Worm (Caenorhabditis elegans): ENCODE measurements around the gene B0464.9.
"Not testable (repeated sequence)": the region's sequence is repeated elsewhere in the genome, so short reads cannot be mapped to it uniquely, and the experiment has no call there.

Gene B0464.9

DNA sequence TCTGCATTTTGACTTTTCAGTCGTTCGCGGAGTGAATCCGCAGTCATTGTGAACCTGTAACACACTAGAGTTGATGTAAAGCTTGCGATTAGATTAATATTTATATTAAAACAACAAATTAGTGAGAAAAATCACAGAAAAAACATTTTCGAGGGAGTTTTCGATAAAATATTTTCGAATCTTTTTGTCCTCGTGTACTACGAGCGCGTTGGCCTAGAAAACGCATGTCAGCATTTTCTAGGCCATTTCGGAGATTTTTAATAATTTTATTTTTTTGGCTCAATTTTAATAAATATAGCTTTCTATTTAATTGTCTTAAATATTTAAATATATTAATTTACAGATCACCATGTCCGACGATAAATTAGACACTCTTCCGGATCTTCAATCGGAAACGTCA is at the start of gene B0464.9:
TSS of gene B0464.9 (plus strand) at position 344 of the 400 bp plus-strand sequence.
- TF ChIP-seq him-1 (tag; optimal IDR thresholded peaks at IDR 0.05) (no peak), W03F9.2 (tag; optimal IDR thresholded peaks at IDR 0.05) (peak; percentile 69)

DNA sequence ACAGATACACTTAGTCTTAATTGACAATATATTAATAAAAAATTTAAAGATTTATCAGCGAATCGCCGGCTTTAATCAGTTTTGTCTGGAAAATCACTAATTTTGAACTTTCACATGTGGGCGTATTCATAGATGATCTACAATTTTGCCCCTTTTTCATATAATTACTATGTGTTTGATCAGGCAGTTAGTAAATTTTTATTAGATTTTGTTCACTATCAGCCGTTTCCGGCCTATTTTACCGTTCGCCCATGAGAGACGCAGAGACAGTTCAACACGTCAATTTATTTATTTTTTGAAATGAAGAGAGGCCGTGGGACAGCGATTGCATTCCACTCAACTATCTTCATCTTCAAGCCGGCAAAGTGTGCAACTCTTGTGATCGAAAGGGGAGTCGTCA is 45.3 kb upstream of the B0464.9 start, which contains the start of gene T26G10.4:
TSS of gene T26G10.4 (plus strand) at position 301 of the 400 bp plus-strand sequence.
- not testable (repeated sequence) for TF ChIP-seq dao-5, W03F9.2, him-1 (tag; optimal IDR thresholded peaks at IDR 0.05)

ce11 chrIII:9426301-9426700 is 39.3 kb upstream of the B0464.9 start, which contains the start of gene T26G10.5:
TSS of gene T26G10.5 (minus strand) at chrIII:9426401.
- TF ChIP-seq W03F9.2 (tag; optimal IDR thresholded peaks at IDR 0.05) (no peak), him-1 (tag; optimal IDR thresholded peaks at IDR 0.05) (no peak), dao-5 (tag; optimal IDR thresholded peaks at IDR 0.05) (no peak)

ce11 chrIII:9433576-9434107 is 31.9 kb upstream of the B0464.9 start, which contains the start of gene cpar-1:
TSS of gene cpar-1 (plus strand) at chrIII:9434057.
- TF ChIP-seq him-1 (tag; optimal IDR thresholded peaks at IDR 0.05) = no peak
- TF ChIP-seq W03F9.2 (tag; optimal IDR thresholded peaks at IDR 0.05) = no peak
- no peak for TF ChIP-seq dao-5 (tag; optimal IDR thresholded peaks at IDR 0.05)

ce11 chrIII:9434999-9435398 is 30.6 kb upstream of the B0464.9 start:
- TF ChIP-seq W03F9.2 (tag; optimal IDR thresholded peaks at IDR 0.05) (no peak), him-1 (tag; optimal IDR thresholded peaks at IDR 0.05) (no peak), dao-5 (tag; optimal IDR thresholded peaks at IDR 0.05) (no peak)

DNA sequence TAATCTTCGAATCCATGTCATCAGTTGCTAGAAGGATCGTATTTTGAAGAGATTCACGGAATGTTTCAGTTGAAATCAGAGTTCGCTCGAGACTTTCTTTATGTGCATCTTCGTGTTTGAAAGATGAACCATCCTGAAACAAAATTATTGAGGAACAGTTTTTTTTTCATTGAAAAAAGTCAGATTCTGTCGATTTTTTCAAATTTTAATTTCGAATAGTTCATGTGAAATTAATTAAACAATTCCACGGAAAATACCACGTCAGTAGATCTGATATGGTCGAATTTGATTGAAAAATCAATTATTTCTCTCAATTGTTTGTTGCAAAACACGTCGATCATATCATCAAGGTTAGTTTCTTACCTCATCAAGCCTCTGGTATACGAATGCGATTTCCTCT is 26.2 kb upstream of the B0464.9 start, which contains the start of gene F54C8.1:
TSS of gene F54C8.1 (plus strand) at position 301 of the 400 bp plus-strand sequence.
- TF ChIP-seq dao-5 (tag; optimal IDR thresholded peaks at IDR 0.05) (no peak), him-1 (tag; optimal IDR thresholded peaks at IDR 0.05) (no peak), W03F9.2 (tag; optimal IDR thresholded peaks at IDR 0.05) (no peak)

ce11 chrIII:9441133-9441532 is 24.4 kb upstream of the B0464.9 start, which contains the start of gene emb-30:
TSS of gene emb-30 (minus strand) at chrIII:9441460.
- TF ChIP-seq him-1 (tag; optimal IDR thresholded peaks at IDR 0.05) (no peak), dao-5 (tag; optimal IDR thresholded peaks at IDR 0.05) (no peak)

DNA sequence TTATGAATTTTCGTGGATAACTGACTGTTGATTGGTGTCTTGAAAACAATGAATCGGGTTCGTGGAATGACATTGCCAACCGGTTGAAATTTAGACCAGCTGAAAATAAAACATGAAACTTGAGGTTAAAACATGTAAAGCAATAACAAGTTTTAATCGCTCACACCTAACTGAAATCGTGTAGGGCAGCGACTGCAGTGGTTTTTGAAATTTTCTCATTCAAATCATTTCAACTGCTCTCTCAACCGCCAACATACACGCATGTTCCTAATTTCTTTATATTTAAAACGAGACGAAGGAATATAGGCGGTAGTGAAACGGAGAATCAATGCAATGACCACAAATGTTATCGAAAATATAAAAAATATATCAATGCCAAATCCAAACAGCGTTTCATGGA is 22.7 kb upstream of the B0464.9 start:
- TF ChIP-seq dao-5 (tag; optimal IDR thresholded peaks at IDR 0.05) = no peak
- TF ChIP-seq W03F9.2 (tag; optimal IDR thresholded peaks at IDR 0.05) = no peak
- TF ChIP-seq him-1 (tag; optimal IDR thresholded peaks at IDR 0.05) = no peak

ce11 chrIII:9443417-9444027 is 22.0 kb upstream of the B0464.9 start, which contains the start of gene pir-2:
TSS of gene pir-2 (minus strand) at chrIII:9443634.
- TF ChIP-seq W03F9.2 (tag; optimal IDR thresholded peaks at IDR 0.05) (peak; percentile 52), him-1 (tag; optimal IDR thresholded peaks at IDR 0.05) (no peak), dao-5 (tag; optimal IDR thresholded peaks at IDR 0.05) (no peak)

DNA sequence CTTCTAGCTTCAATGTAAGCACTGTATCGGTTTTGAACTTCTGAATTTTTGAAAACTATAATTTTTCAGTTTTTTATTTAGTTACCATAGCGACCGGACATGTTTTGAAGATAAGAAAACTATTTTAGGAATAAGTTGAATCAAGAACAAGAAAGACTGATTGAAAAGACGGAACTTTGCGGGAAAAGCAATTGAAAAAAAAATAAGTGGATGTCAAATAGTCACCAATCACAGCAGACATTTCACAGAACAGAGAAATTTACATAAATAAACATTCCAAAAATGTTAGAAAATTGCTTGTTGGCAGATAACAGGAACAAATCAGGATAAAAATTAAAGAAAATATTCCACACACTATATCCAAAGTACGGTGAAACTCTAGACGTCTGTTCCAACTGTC is 15.7 kb upstream of the B0464.9 start, which contains the start of gene F54C8.6:
TSS of gene F54C8.6 (minus strand) at position 101 of the 400 bp plus-strand sequence.
- no peak for TF ChIP-seq dao-5 (tag; optimal IDR thresholded peaks at IDR 0.05)
- no peak for TF ChIP-seq W03F9.2 (tag; optimal IDR thresholded peaks at IDR 0.05)
- TF ChIP-seq him-1 (tag; optimal IDR thresholded peaks at IDR 0.05) = no peak

DNA sequence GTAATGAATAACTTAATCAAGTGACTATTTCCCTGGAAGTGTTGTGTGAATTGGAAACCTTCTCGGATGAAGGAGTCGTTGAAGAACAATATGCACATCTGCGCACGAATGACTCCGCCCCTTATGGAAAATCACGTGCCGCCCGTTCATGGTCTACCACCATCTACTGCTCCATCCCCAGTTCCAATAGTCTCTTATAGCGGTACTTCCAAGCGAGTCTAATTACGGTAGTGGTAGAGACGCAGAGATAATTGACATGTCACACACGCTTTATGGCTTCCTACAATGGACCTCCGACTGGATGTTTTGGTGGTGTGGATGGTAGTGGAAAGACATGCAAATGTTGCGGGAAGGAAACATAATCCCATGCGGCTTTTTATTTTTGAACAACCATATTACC is 14.6 kb upstream of the B0464.9 start:
- TF ChIP-seq W03F9.2 (tag; optimal IDR thresholded peaks at IDR 0.05) = no peak
- no peak for TF ChIP-seq him-1 (tag; optimal IDR thresholded peaks at IDR 0.05)
- no peak for TF ChIP-seq dao-5 (tag; optimal IDR thresholded peaks at IDR 0.05)

ce11 chrIII:9453962-9454361 is 11.6 kb upstream of the B0464.9 start, which contains the start of gene F54C8.7:
TSS of gene F54C8.7 (minus strand) at chrIII:9454062.
- TF ChIP-seq him-1 (tag; optimal IDR thresholded peaks at IDR 0.05) = no peak

DNA sequence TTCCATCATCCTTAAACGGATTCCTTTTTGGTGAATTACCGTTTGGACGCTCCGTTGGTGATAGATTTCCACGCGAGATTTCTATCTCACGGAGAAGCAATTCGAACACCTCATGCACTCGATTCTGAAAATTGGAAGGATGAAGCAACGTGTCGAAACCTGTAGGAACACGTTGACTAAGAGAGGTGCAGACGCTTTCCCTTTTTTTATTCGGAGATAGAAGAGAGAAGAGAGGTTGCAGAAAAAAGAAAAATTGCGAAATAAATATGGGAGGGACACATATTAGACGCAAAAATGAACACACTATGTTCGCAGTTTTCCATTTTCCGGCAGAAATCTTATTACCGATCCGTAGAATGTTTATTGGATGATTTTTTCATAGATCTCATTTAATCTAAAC is 10.8 kb upstream of the B0464.9 start:
- TF ChIP-seq dao-5 (tag; optimal IDR thresholded peaks at IDR 0.05) (no peak), him-1 (tag; optimal IDR thresholded peaks at IDR 0.05) (no peak), W03F9.2 (tag; optimal IDR thresholded peaks at IDR 0.05) (no peak)

DNA sequence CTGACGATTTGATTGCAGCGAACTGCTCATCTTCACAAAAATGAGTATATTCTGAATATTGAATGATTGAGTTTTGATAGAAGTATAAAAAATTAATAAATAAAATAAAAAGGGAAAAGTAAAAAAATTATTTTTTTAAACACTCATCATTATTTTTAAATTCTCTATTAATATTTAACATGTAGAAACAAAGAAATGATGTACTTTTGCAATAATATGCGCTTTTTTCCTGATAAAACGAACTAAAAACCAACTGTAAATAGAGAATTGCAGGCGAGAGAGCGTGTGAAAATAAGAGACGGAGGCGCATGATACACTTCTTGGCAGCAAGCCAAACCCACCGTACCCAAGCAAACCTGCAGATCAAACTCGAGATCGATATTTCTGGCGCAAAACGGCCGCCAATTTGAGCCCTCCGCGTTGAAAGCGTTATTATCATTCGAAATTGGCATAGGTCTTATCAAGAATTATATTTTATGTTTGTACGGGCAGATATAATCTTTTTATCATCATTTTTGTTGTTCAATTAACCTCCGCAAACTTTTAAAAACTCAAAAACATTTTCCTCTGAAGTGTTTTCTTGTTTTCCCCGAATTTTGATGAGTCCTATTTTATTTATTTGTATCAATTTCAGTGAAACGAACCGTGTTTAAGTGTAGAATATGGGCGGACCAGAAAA is 9.4 kb upstream of the B0464.9 start, which contains the start of the genes rheb-1 and spk-1:
TSS of gene rheb-1 (minus strand) at position 51 of the 679 bp plus-strand sequence.
TSS of gene spk-1 (plus strand) at position 629 of the 679 bp plus-strand sequence.
- peak; percentile 8 for TF ChIP-seq him-1 (tag; optimal IDR thresholded peaks at IDR 0.05)
- TF ChIP-seq dao-5 (tag; optimal IDR thresholded peaks at IDR 0.05) = no peak
- peak; percentile 94 for TF ChIP-seq W03F9.2 (tag; optimal IDR thresholded peaks at IDR 0.05)

All from whole organism, L4/young adult.